Worm (Caenorhabditis elegans): ENCODE measurements around the gene gsto-1.

gsto-1 gene

DNA sequence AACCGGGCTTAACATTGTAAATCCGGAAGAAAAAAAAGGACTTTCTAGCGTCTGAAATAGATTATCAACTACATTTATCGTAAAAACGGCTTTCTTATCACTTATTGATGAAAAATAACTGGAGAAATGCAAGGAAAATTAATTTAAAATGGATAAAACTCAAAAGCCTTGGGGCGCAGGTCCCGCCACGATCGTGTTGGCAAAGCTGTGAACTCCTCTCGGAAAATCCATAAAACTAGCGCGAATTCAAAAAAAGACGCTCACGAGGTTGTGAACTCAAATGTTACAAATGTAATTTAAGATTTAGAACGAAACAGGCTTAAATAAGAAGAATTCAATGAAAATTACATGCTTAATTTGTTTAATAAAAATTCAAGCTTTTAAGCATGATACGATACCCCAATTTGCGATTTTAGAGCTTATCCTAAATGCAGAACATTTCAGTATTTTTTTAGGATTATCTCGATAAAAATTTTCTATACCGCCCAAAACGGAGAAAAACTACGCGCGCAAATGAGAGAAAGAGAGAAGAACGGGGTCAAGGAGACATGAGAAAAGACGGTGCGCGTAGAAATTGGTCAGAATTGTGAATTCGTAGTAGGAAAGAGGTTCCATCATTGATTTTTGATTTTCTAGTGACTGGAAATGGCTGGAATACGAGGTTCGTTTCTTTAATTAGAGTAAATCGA, 5.4 kb upstream of the gsto-1 start, which contains the start of gene C29E4.15 (continued):
- TF ChIP-seq nhr-19 (GFP tag; conservative IDR thresholded peaks at IDR 0.05) = peak; percentile 52
- peak; percentile 68 for TF ChIP-seq rnt-1 (tag; optimal IDR thresholded peaks at IDR 0.05)
- TF ChIP-seq efl-1 (optimal IDR thresholded peaks at IDR 0.05) = peak; percentile 92
- peak; percentile 90 to 98 for TF ChIP-seq efl-1 (GFP tag; optimal IDR thresholded peaks at IDR 0.05 in 1 of 2)
- no peak for TF ChIP-seq irx-1 (tag; optimal IDR thresholded peaks at IDR 0.05)

DNA sequence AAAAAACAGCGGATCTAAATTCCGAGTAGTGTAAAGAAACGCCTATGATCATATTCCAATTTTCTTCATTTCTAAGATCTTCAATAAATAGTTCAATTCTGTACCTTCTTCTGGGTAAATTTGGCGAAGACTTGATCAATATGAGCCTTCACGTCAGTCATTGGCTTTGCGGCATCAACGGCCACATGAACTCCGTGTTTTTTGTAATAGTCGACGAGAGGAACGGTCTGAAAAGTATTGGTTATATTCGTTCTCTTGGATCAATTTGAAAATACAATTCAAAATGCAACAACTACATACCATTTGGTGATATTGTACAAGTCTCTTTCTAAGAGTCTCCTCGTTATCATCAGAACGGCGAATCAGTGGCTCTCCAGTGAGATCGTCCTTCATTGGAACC, 3.6 kb upstream of the gsto-1 start:
- no peak for TF ChIP-seq efl-1 (optimal IDR thresholded peaks at IDR 0.05)
- peak in 1 of 2 experiments; percentile 58 for TF ChIP-seq efl-1 (GFP tag; optimal IDR thresholded peaks at IDR 0.05 in 1 of 2)
- no peak for TF ChIP-seq elt-3 (tag; optimal IDR thresholded peaks at IDR 0.05)

DNA sequence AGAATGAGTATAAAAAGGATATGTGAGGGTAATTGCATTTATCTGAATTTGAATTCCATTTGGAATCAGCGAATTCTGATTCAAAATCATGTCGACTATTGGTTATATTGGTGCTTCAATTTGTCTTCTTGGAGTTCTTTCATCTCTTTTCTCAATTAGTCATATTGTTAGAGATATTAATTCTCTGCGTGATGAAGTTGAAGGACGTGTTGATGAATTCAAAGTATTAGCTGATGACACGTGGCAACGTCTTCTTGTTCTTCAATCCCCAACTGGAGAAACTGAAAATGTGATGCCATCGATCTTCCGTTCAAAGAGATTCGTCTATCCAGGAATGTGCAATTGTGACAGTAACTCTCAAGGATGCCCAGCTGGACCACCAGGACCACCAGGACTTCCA, 2.0 kb upstream of the gsto-1 start, which contains the start of gene col-90:
col-90 (plus strand) TSS at position 37 of the 400 bp plus-strand sequence.
- TF ChIP-seq swsn-7 (tag; optimal IDR thresholded peaks at IDR 0.05) (no peak), blmp-1 (tag; optimal IDR thresholded peaks at IDR 0.05) (peak; percentile 6), ama-1 (optimal IDR thresholded peaks at IDR 0.05) (peak; percentile 70), ztf-4 (tag; optimal IDR thresholded peaks at IDR 0.05) (no peak)

DNA sequence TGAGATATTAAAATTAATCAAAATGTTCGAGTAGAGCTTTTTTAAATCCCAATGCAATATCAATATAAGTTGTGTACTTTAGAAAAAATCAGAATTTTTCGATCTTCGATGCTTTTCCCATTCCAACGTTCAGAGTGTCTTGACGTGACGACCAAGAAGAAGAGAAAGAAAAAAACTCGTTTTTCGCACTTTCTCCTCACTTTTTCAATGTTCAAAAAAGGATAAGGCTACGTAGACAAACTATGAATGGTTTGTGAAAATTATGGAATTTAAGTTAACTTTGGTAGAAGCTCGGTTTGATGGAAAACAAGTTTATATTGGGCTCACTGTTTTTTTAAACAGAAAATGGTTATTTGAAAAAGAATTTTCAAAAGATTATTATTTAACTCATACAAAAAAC, 859 bp upstream of the gsto-1 start:
- TF ChIP-seq efl-1 (optimal IDR thresholded peaks at IDR 0.05) = no peak
- peak in 1 of 2 experiments; percentile 56 for TF ChIP-seq efl-1 (GFP tag; optimal IDR thresholded peaks at IDR 0.05 in 1 of 2)
- TF ChIP-seq blmp-1 (tag; optimal IDR thresholded peaks at IDR 0.05) = peak; percentile 54
- TF ChIP-seq unc-30 (tag; optimal IDR thresholded peaks at IDR 0.05) = no peak
- no peak for TF ChIP-seq nhr-20 (tag; optimal IDR thresholded peaks at IDR 0.05)
- no peak for TF ChIP-seq unc-86 (tag; optimal IDR thresholded peaks at IDR 0.05)

DNA sequence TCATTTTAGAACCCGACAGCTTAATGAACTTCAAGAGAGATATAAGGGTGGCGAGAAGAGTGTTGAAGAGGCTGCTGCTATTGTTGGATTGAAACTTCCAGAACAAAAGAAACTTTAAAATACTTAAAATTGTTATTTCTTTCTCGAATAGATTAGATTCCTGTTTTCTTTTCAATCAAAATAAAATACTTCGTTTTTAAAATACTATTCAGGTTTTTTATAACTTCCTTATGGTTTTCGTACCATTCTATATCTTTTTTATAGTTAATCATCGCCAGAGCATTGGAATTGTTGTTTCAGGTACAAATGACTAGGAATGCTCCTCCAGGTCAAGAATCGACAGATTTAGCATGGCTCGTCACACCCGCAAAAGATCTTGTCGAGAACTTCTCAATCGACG, 5.4 kb downstream of the gsto-1 start, which contains the start of gene kle-2:
kle-2 (plus strand) TSS at position 301 of the 400 bp plus-strand sequence.
- TF ChIP-seq nhr-76 (tag; optimal IDR thresholded peaks at IDR 0.05) = no peak

DNA sequence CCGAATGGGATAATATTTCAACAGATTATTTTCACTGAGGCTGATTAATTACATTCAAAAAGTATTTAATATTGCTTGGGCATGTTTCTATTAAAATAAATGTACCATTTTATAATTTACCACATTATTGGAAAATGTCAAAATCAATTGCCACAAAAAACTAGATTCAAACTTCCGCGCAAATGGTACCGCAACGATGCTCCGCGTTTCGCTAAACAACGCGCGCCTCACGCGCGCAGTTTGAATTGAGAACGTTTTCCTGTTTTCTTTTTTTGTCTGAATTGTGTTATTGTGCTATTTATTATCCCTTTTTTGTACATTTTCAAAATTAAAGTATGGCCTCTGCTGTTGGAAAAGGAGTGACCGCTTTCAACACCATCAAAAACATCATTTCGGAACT, 6.0 kb downstream of the gsto-1 start, which contains the start of gene C29E4.12:
C29E4.12 (plus strand) TSS at position 333 of the 400 bp plus-strand sequence.
- TF ChIP-seq isw-1 (GFP tag; IDR thresholded peaks at IDR 0.05) (peak; percentile 82), dsc-1 (tag; optimal IDR thresholded peaks at IDR 0.05) (no peak), ceh-90 (tag; optimal IDR thresholded peaks at IDR 0.05) (peak; percentile 34), unc-98 (GFP tag; IDR thresholded peaks at IDR 0.05) (no peak), nhr-76 (tag; optimal IDR thresholded peaks at IDR 0.05) (no peak), hlh-17 (GFP tag; optimal IDR thresholded peaks at IDR 0.05; ENCODE audit: borderline replicate concordance) (no peak), lin-13 (GFP tag; optimal IDR thresholded peaks at IDR 0.05) (peak; percentile 70), fkh-8 (tag; optimal IDR thresholded peaks at IDR 0.05) (peak; percentile 62), grh-1 (GFP tag; IDR thresholded peaks at IDR 0.05) (peak; percentile 69), elt-2 (tag; optimal IDR thresholded peaks at IDR 0.05) (peak; percentile 26), ama-1 (optimal IDR thresholded peaks at IDR 0.05) (no peak), ces-1 (GFP tag; optimal IDR thresholded peaks at IDR 0.05) (no peak), ceh-63 (GFP tag; optimal IDR thresholded peaks at IDR 0.05) (no peak), fkh-10 (GFP tag; optimal IDR thresholded peaks at IDR 0.05) (no peak), ceh-82 (tag; optimal IDR thresholded peaks at IDR 0.05) (peak; percentile 47 to 79 (median 69)), lin-39 (tag; optimal IDR thresholded peaks at IDR 0.05) (peak; percentile 41), pag-3 (tag; optimal IDR thresholded peaks at IDR 0.05; ENCODE audit: borderline replicate concordance, insufficient read depth) (no peak), pax-3 (tag; optimal IDR thresholded peaks at IDR 0.05) (peak; percentile 65), fkh-4 (tag; optimal IDR thresholded peaks at IDR 0.05; ENCODE audit: borderline replicate concordance) (no peak), egl-27 (tag; optimal IDR thresholded peaks at IDR 0.05) (no peak), nhr-28 (tag; optimal IDR thresholded peaks at IDR 0.05) (no peak), lin-14 (GFP tag; optimal IDR thresholded peaks at IDR 0.05) (no peak), nhr-77 (tag; optimal IDR thresholded peaks at IDR 0.05) (peak; percentile 61), F16B12.6 (tag; optimal IDR thresholded peaks at IDR 0.05) (peak; percentile 62), unc-30 (tag; optimal IDR thresholded peaks at IDR 0.05) (no peak), zip-4 (GFP tag; optimal IDR thresholded peaks at IDR 0.05) (peak; percentile 25), mdl-1 (tag; optimal IDR thresholded peaks at IDR 0.05) (peak in 1 of 2 experiments; percentile 66), snu-23 (GFP tag; optimal IDR thresholded peaks at IDR 0.05) (peak; percentile 83), skn-1 (tag; optimal IDR thresholded peaks at IDR 0.05) (peak; percentile 81), sox-4 (tag; optimal IDR thresholded peaks at IDR 0.05) (no peak)
